Worm (Caenorhabditis elegans) whole organism, mixed stage, embryonic: ENCODE measurements around the gene cdkl-1.

ENCODE experiments used
- M03D4.4 ChIP-seq: sonication (generic microtip); optimal IDR thresholded peaks from 2 replicates; lab custom pipeline; 2017; ENCODE audit warnings: mild to moderate bottlenecking, missing genetic modification characterization, missing compliant biosample characterization
- bed-3 ChIP-seq: fragments of 200-800 bp; sonication (Bioruptor generic); optimal IDR thresholded peaks from 3 replicates; lab custom pipeline; 2018; ENCODE audit warnings: mild to moderate bottlenecking, missing genetic modification characterization, moderate library complexity, missing compliant biosample characterization
- blmp-1 ChIP-seq: fragments of 150-350 bp; optimal IDR thresholded peaks from 2 replicates; lab custom pipeline; 2014; ENCODE audit warnings: missing biosample characterization, missing genetic modification characterization
- ceh-39 ChIP-seq: fragments of 150-350 bp; optimal IDR thresholded peaks from 2 replicates; lab custom pipeline; 2014; ENCODE audit warnings: missing biosample characterization, missing genetic modification characterization
- ces-1 ChIP-seq: fragments of 150-350 bp; optimal IDR thresholded peaks from 2 replicates; lab custom pipeline; 2014; ENCODE audit warnings: missing biosample characterization, missing genetic modification reagents, missing genetic modification characterization
- cnd-1 ChIP-seq: fragments of 200-800 bp; sonication (Bioruptor generic); optimal IDR thresholded peaks from 2 replicates; lab custom pipeline; 2018; ENCODE audit warnings: mild to moderate bottlenecking, missing genetic modification characterization, missing compliant biosample characterization
- elt-1 ChIP-seq: sonication (generic microtip); optimal IDR thresholded peaks from 2 replicates; lab custom pipeline; 2017; ENCODE audit warnings: missing genetic modification characterization, mild to moderate bottlenecking, missing compliant biosample characterization, antibody characterized with exemption, moderate library complexity, borderline replicate concordance; ENCODE audit not compliant: insufficient read depth
- elt-3 ChIP-seq: fragments of 150-350 bp; optimal IDR thresholded peaks from 2 replicates; lab custom pipeline; 2014; ENCODE audit warnings: missing biosample characterization, missing genetic modification characterization
- flh-1 ChIP-seq: fragments of 200-800 bp; sonication (Bioruptor generic); optimal IDR thresholded peaks from 2 replicates; lab custom pipeline; 2018; ENCODE audit warnings: mild to moderate bottlenecking, missing genetic modification characterization, moderate library complexity, missing compliant biosample characterization
- ham-2 ChIP-seq: fragments of 200-800 bp; sonication (Bioruptor generic); optimal IDR thresholded peaks from 2 replicates; lab custom pipeline; 2018; ENCODE audit warnings: mild to moderate bottlenecking, missing genetic modification characterization, missing compliant biosample characterization
- hlh-1 ChIP-seq: fragments of 150-350 bp; optimal IDR thresholded peaks from 2 replicates; lab custom pipeline; 2014; ENCODE audit warnings: missing biosample characterization, missing genetic modification reagents, missing genetic modification characterization
- lin-13 ChIP-seq: fragments of 150-350 bp; optimal IDR thresholded peaks from 2 replicates; lab custom pipeline; 2014; ENCODE audit warnings: missing biosample characterization, missing genetic modification characterization
- lin-32 ChIP-seq: fragments of 200-800 bp; sonication (Bioruptor generic); optimal IDR thresholded peaks from 2 replicates; lab custom pipeline; 2018; ENCODE audit warnings: mild to moderate bottlenecking, missing genetic modification characterization, missing compliant biosample characterization
- lsy-2 ChIP-seq: fragments of 150-350 bp; optimal IDR thresholded peaks from 2 replicates; lab custom pipeline; 2014; ENCODE audit warnings: missing biosample characterization, missing genetic modification characterization
- mab-5 ChIP-seq: fragments of 150-350 bp; optimal IDR thresholded peaks from 2 replicates; lab custom pipeline; 2014; ENCODE audit warnings: missing biosample characterization, missing genetic modification characterization
- mls-2 ChIP-seq: sonication (generic microtip); optimal IDR thresholded peaks from 2 replicates; lab custom pipeline; 2016; ENCODE audit warnings: mild to moderate bottlenecking, missing genetic modification characterization, moderate library complexity, missing compliant biosample characterization
- nhr-12 ChIP-seq: fragments of 150-350 bp; optimal IDR thresholded peaks from 2 replicates; lab custom pipeline; 2014; ENCODE audit warnings: missing biosample characterization, missing genetic modification characterization
- nhr-237 ChIP-seq: fragments of 150-350 bp; optimal IDR thresholded peaks from 2 replicates; lab custom pipeline; 2014; ENCODE audit warnings: missing biosample characterization, missing genetic modification characterization
- nhr-28 ChIP-seq: fragments of 150-350 bp; optimal IDR thresholded peaks from 2 replicates; lab custom pipeline; 2014; ENCODE audit warnings: missing biosample characterization, missing genetic modification characterization
- nhr-76 ChIP-seq: sonication (generic microtip); optimal IDR thresholded peaks from 2 replicates; lab custom pipeline; 2017; ENCODE audit warnings: missing biosample characterization, missing genetic modification characterization
- snpc-4 ChIP-seq: fragments of 150-350 bp; optimal IDR thresholded peaks from 2 replicates; lab custom pipeline; 2014; ENCODE audit warnings: missing biosample characterization, missing genetic modification characterization
- sptf-1 ChIP-seq: sonication (generic microtip); optimal IDR thresholded peaks from 2 replicates; lab custom pipeline; 2017; ENCODE audit warnings: mild to moderate bottlenecking, missing genetic modification characterization, moderate library complexity, missing compliant biosample characterization
- tbx-8 ChIP-seq: fragments of 200-800 bp; sonication (Bioruptor generic); optimal IDR thresholded peaks from 2 replicates; lab custom pipeline; 2018; ENCODE audit warnings: mild to moderate bottlenecking, missing genetic modification characterization, moderate library complexity, missing compliant biosample characterization
- unc-120 ChIP-seq: sonication (generic microtip); optimal IDR thresholded peaks from 2 replicates; lab custom pipeline; 2017; ENCODE audit warnings: missing genetic modification characterization, missing compliant biosample characterization; ENCODE audit not compliant: poor library complexity, severe bottlenecking
- unc-39 ChIP-seq: fragments of 150-350 bp; optimal IDR thresholded peaks from 2 replicates; lab custom pipeline; 2014; ENCODE audit warnings: missing biosample characterization, missing genetic modification characterization
- unc-62 ChIP-seq: fragments of 150-350 bp; optimal IDR thresholded peaks from 2 replicates; lab custom pipeline; 2014; ENCODE audit warnings: missing biosample characterization, missing genetic modification reagents, missing genetic modification characterization
- zip-8 ChIP-seq: fragments of 150-350 bp; optimal IDR thresholded peaks from 2 replicates; lab custom pipeline; 2014; ENCODE audit warnings: missing biosample characterization, missing genetic modification characterization
- ztf-11 ChIP-seq: fragments of 150-350 bp; optimal IDR thresholded peaks from 2 replicates; lab custom pipeline; 2014; ENCODE audit warnings: missing biosample characterization, missing genetic modification characterization

Gene cdkl-1

DNA sequence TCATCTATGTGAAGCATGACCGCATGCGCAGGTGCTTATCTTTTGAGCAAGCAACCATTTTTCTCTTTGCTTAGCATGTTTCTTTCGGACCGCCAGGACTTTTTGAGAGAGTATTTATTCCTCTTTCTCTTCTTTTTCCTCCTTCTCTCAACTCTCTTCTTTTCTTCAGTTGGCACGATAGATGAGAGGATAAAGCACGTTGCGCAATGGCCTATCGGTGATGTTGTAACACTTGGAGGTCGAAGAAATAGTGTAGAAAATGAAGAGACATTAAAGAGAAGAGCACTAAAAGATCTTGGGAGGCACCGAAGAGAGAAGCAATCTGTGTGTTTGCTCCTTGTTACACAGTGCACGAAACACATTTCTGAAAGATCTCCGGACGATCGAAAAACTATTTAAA is 15.0 kb upstream of the cdkl-1 start:
- no peak for TF ChIP-seq M03D4.4 (tag; lab: Kevin White, UChicago)
- no peak for TF ChIP-seq blmp-1 (tag; lab: Kevin White, UChicago)
- no peak for TF ChIP-seq ces-1 (GFP tag; lab: Kevin White, UChicago)
- peak; percentile 21 for TF ChIP-seq ham-2
- TF ChIP-seq bed-3 (GFP tag; lab: Kevin White, UChicago), result no peak
- peak; percentile 85 for TF ChIP-seq hlh-1 (tag; lab: Kevin White, UChicago)
- TF ChIP-seq mab-5 (tag; lab: Kevin White, UChicago), result peak; percentile 74
- TF ChIP-seq mls-2, result no peak
- TF ChIP-seq unc-62 (GFP tag; lab: Kevin White, UChicago), result peak; percentile 70
- TF ChIP-seq unc-120 (tag; lab: Kevin White, UChicago), result peak; percentile 90
- TF ChIP-seq lin-13 (tag; lab: Kevin White, UChicago), result no peak
- peak; percentile 95 for TF ChIP-seq zip-8
- TF ChIP-seq elt-1, result peak; percentile 24
- TF ChIP-seq nhr-237 (tag; lab: Kevin White, UChicago), result peak; percentile 75
- TF ChIP-seq ceh-39 (tag; lab: Kevin White, UChicago), result peak; percentile 26
- TF ChIP-seq tbx-8 (GFP tag; lab: Kevin White, UChicago), result no peak

DNA sequence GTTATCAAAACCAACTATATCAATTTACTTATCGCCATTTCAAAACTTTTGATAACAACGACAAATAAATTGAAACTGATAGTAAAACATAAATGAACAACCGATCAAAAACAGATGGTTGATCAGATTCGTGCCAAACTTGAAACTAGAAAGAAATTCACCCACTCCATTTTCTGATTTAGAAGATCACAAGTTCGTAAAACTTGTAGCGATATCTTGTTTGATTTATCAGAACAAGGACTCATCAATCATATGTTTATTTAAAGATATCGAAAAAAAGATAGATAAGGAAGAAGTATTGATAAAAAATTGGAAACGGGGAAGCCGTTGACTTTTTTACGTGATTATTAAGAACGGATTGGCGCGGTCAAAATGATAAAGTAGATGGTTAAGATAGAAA is 11.6 kb upstream of the cdkl-1 start:
- TF ChIP-seq unc-120 (tag; lab: Kevin White, UChicago) (no peak), zip-8 (no peak)

DNA sequence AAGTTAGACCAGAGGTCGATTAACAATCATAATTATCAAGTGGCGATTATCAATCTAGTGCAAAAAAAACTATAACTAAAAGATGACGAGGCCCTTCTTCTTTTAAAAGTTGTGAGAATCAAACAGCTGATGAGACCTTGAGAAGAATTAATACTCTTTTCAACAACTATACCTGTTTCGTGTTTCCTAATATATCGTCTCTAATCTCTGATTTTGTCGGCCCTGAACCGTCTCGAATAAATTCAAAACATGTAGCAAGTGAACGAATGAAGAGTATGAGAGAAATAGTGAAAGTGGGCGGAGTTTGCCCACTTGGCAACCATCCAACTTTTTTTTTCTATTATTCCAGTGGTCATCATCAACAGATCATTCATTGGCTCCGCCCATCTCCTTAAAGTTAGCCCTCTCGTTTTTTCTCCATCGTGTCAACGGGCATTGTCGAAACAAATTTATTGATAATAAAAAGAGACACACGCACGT is 11.1 kb upstream of the cdkl-1 start, which contains the start of gene Y42A5A.1:
Gene Y42A5A.1 (plus strand): TSS at position 430 of the 480 bp plus-strand sequence.
- TF ChIP-seq ztf-11 (tag; lab: Kevin White, UChicago), result no peak
- TF ChIP-seq M03D4.4 (tag; lab: Kevin White, UChicago), result no peak
- TF ChIP-seq flh-1 (GFP tag; lab: Kevin White, UChicago), result no peak
- TF ChIP-seq elt-3 (tag; lab: Kevin White, UChicago), result no peak
- TF ChIP-seq nhr-237 (tag; lab: Kevin White, UChicago), result no peak
- TF ChIP-seq bed-3 (GFP tag; lab: Kevin White, UChicago), result no peak
- no peak for TF ChIP-seq cnd-1 (tag; lab: Kevin White, UChicago)
- TF ChIP-seq snpc-4 (tag; lab: Kevin White, UChicago), result no peak
- TF ChIP-seq lin-13 (tag; lab: Kevin White, UChicago), result no peak
- TF ChIP-seq ces-1 (GFP tag; lab: Kevin White, UChicago), result no peak
- TF ChIP-seq nhr-12, result no peak
- no peak for TF ChIP-seq nhr-28 (tag; lab: Kevin White, UChicago)
- no peak for TF ChIP-seq ham-2
- no peak for TF ChIP-seq lsy-2
- TF ChIP-seq blmp-1 (tag; lab: Kevin White, UChicago), result no peak
- no peak for TF ChIP-seq unc-39 (tag; lab: Kevin White, UChicago)
- TF ChIP-seq sptf-1 (tag; lab: Kevin White, UChicago), result no peak
- TF ChIP-seq mls-2, result no peak
- no peak for TF ChIP-seq unc-120 (tag; lab: Kevin White, UChicago)
- no peak for TF ChIP-seq nhr-76 (tag; lab: Kevin White, UChicago)

DNA sequence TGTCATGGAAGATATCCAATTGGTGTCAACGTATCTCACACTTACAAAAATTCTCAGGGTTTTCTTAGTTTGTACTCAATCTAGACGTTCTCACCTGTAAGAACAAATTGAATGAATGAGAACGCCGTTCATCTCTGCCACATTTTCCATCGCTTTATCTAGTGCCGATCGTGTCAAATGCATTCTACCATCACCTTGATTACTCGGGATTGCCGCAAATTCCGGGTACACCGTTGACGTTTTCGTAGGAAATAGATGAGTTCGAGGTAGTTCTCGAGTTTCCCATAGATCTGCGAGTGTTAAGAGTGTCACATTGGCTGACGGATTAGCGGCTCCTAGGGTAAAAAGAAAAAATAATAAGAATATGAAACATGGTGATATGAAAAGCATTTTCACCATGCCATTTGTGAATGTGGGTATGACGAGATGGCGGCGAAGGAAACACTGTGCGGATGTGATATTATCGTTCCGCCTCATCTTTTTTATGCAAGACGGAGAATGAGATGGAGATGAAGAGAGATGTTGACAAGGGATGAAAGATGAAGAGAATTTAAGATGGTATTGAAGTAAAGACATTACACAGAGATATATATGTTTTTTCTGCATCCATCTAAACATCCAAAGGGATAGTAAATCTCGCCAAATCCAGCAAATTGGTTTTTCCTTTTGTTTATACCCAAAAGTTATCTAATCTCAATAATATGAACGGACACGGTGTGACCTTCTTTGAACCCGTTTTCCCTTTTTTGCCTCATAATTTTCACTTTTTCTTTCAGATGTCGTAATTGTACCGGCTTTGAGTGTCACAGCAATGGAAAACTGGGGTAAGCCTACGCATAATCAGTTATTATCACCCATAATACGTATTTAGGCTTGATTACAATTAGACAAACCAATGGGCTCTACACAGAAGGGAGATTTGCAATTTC is 5.3 kb upstream of the cdkl-1 start, which contains the start of gene lact-8:
Gene lact-8 (minus strand): TSS at position 445 of the 929 bp plus-strand sequence.
- TF ChIP-seq snpc-4 (tag; lab: Kevin White, UChicago), result no peak
- peak; percentile 90 for TF ChIP-seq elt-1

DNA sequence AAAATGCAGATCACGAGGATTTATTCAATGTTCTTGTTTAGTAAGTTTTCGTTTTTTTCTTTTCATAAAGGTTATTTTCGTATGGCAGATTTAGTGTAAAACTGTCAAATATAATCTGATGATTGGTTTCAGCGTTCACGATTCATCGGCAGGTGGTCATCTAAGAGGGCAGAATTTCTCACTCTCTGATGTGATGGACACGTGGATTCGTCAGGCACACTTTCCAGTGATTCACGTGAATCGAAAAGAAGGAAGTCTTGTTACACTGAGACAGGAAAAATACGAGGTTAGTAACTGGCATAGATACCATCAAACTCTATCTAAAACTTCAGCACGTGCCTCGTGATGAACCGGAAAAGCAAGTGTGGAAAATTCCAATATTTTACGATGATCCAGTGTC is 4.0 kb upstream of the cdkl-1 start:
- no peak for TF ChIP-seq elt-3 (tag; lab: Kevin White, UChicago)
- no peak for TF ChIP-seq mab-5 (tag; lab: Kevin White, UChicago)
- TF ChIP-seq lin-32 (GFP tag; lab: Kevin White, UChicago), result no peak
- TF ChIP-seq snpc-4 (tag; lab: Kevin White, UChicago), result no peak
- TF ChIP-seq ceh-39 (tag; lab: Kevin White, UChicago), result no peak
- TF ChIP-seq ztf-11 (tag; lab: Kevin White, UChicago), result no peak
- TF ChIP-seq M03D4.4 (tag; lab: Kevin White, UChicago), result no peak
